Fruit fly (Drosophila melanogaster): ENCODE measurements around the gene Dic61B.

DNA sequence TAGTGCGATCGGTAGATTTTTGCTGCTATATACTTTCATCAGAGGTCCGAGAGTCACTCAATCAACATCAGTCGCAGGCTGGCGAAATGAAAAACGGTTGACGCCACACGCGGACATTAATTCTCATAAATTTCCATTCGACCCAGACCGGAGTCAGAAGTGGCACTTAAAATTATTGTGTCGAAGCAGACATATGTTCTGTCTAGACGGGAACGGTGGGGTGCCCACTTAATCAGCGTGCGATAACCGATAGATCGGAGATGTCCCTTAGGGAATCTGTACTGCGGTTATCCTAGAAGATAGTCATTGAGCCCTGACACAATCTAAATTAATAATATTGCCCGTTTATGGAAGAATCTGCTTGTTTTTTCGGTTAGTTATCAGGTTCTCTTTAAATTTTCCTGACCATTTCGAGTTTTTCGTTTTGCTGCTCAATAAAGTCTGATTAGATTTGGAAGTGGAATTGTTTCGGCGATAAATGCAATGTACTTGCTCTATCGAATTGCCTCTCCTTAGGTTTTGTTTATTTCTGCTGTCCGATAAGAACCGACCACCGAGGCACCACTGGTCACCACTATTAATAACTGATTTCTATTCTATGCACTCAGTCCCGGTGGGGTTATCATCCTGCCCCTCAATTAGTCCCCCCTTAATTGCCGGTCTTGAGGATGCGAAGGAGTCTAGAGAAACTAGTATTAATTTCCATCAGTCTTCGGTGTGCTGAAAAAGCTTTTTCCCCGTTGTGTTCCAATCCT lies 9.6 kb upstream of the Dic61B start:
- TF ChIP-seq Jra (GFP tag; optimal IDR thresholded peaks at IDR 0.05), result no peak
- no peak for TF ChIP-seq Hr78 (GFP tag; optimal IDR thresholded peaks at IDR 0.05)
- TF ChIP-seq Mio (GFP tag; optimal IDR thresholded peaks at IDR 0.05), result no peak
- TF ChIP-seq Dif (GFP tag; optimal IDR thresholded peaks at IDR 0.05; ENCODE audit: partially characterized antibody), result no peak
- no peak for TF ChIP-seq Rel (GFP tag; optimal IDR thresholded peaks at IDR 0.05)
- no peak for TF ChIP-seq Rel (tag; optimal IDR thresholded peaks at IDR 0.05)
- no peak for TF ChIP-seq pan (optimal IDR thresholded peaks at IDR 0.05)
- no peak for TF ChIP-seq dl (GFP tag; optimal IDR thresholded peaks at IDR 0.05; ENCODE audit: insufficient read depth in 1 of 2, partially characterized antibody in 2 of 2)
- no peak for TF ChIP-seq br (GFP tag; optimal IDR thresholded peaks at IDR 0.05)
- no peak for TF ChIP-seq HLH106 (tag; optimal IDR thresholded peaks at IDR 0.05)
- no peak for TF ChIP-seq foxo (GFP tag; optimal IDR thresholded peaks at IDR 0.05)
- TF ChIP-seq lola (GFP tag; optimal IDR thresholded peaks at IDR 0.05), result no peak

Measured in whole organism, wandering third instar larva.